Worm (Caenorhabditis elegans): ENCODE results near the gene T23B12.11.

The T23B12.11 gene

DNA sequence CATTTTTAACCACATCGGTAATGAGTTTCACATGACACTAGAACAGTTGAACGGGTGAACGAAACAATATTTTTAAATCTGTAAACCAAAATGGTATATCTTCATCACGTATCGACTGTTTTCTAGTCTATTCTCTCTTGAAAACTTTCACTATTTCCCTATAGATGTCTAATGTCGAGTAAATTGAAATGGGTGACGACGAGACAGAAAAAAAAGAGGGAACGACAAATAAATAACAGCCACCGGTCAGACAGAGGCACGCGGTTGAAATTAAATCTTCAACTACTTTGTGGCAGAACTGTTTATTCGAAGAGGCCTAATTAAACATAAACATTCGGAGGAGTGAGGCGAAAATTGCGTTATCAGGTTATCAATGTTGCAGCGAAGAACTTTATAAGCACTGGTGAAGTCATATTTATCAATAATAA is 20.8 kb upstream of the T23B12.11 start:
- peak; percentile 36 for TF ChIP-seq nhr-129 (tag; optimal IDR thresholded peaks at IDR 0.05)
- peak; percentile 36 for TF ChIP-seq F13H6.1 (tag; optimal IDR thresholded peaks at IDR 0.05)
- TF ChIP-seq ztf-4 (tag; optimal IDR thresholded peaks at IDR 0.05), result no peak
- TF ChIP-seq C34F6.9 (tag; optimal IDR thresholded peaks at IDR 0.05), result no peak
- peak; percentile 37 for TF ChIP-seq crh-2 (tag; optimal IDR thresholded peaks at IDR 0.05)
- TF ChIP-seq mbf-1 (tag; optimal IDR thresholded peaks at IDR 0.05), result no peak
- no peak for TF ChIP-seq nhr-21 (tag; optimal IDR thresholded peaks at IDR 0.05)
- peak; percentile 5 for TF ChIP-seq sma-9 (GFP tag; optimal IDR thresholded peaks at IDR 0.05)
- no peak for TF ChIP-seq sma-9 (tag; optimal IDR thresholded peaks at IDR 0.05)
- TF ChIP-seq blmp-1 (tag; optimal IDR thresholded peaks at IDR 0.05; ENCODE audit: insufficient read depth), result peak; percentile 73
- TF ChIP-seq nhr-25 (tag; optimal IDR thresholded peaks at IDR 0.05), result peak; percentile 35
- TF ChIP-seq R02D3.7 (tag; optimal IDR thresholded peaks at IDR 0.05), result no peak
- TF ChIP-seq fos-1 (tag; optimal IDR thresholded peaks at IDR 0.05), result peak; percentile 65
- TF ChIP-seq lin-39 (tag; optimal IDR thresholded peaks at IDR 0.05), result no peak
- TF ChIP-seq gmeb-1 (tag; optimal IDR thresholded peaks at IDR 0.05), result peak; percentile 32
- no peak for TF ChIP-seq unc-39 (tag; optimal IDR thresholded peaks at IDR 0.05)

DNA sequence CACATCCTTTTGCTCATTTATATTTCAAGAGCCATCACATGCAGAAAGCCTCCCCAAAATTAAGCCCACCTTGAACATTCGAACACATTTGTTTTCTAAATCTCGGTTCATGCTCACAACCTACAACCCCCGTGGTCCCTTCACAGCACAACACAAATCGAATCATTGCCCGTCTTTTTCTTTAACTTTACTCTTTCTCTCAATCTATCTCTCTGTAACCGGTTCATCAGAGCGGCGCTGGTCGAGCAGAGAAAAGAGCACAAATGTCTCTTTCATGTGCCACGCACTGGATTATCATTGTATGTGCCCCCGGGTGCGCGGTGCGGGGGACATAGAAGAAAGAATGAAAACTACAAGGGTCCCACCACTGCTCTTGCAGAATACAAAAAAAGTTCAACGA is 19.9 kb upstream of the T23B12.11 start:
- TF ChIP-seq Y55F3AM.14 (GFP tag; optimal IDR thresholded peaks at IDR 0.05), result no peak

DNA sequence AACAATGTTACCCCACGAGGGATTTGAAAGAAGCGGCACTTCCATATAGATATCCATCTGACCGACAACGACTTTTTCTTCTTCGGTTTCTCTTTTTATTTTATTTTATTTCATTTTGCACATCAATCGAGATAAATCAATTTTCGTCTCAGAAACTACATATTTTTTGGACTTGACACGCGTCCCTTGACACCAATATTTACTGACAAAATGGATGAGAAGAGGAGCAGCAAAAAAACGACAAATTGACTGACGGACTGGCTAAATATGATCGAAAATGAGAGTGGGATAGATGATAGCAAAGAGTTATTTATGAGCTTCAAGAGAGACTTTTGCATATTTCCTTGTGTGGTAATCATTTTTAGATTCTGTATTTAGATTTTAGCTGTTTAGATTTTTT is 17.8 kb upstream of the T23B12.11 start:
- no peak for TF ChIP-seq unc-55 (GFP tag; optimal IDR thresholded peaks at IDR 0.05)
- no peak for TF ChIP-seq skn-1 (tag; optimal IDR thresholded peaks at IDR 0.05)
- peak; percentile 74 for TF ChIP-seq mab-5 (tag; optimal IDR thresholded peaks at IDR 0.05)

DNA sequence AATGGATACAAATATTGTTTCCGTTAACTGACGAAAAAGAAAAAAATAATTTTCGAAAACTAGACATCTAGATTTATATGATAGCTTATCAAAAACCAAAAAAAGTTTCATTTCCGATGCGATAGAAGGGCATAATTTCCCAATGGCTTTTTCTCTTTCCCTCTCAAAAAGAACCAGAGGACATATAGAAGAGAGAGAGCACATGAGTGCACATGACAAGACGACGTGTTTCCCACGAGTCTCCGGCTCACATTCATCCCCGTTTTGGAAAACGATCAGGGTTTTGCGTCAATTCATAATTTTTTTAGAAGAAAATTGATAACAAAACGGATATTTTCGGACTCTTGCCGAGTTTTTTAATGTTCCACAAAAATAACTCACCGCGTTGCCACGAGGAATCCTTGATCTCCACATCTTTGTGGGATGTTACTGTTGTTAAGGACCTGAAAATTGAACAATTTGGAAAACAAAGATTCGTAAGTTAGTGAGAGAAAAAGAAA is 10.8 kb upstream of the T23B12.11 start, which contains the start of gene lmd-3:
lmd-3 (minus strand) TSS at position 450 of the 500 bp plus-strand sequence.
- no peak for TF ChIP-seq snpc-4 (tag; optimal IDR thresholded peaks at IDR 0.05)

DNA sequence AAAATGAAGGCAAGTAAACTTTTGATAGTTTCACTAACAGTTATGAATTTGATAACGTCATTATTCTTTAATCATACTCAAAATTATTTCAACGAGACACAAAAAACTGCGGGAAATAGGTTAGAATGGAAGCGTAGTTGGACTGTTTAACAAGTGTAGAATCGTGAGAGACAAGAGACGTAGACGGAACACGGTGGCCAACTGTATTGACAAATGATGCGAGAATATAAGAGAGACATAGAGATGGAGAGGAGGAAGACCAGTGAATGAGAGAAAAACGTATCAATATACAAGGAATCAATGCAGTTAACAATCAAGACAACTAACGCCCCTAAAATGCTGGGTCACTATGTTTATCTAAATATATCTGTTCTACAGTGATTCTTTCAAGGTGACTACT is 9.6 kb upstream of the T23B12.11 start:
- TF ChIP-seq fos-1 (tag; optimal IDR thresholded peaks at IDR 0.05) (peak; percentile 65), nhr-10 (tag; optimal IDR thresholded peaks at IDR 0.05) (no peak), ama-1 (optimal IDR thresholded peaks at IDR 0.05) (no peak), ZK546.5 (tag; optimal IDR thresholded peaks at IDR 0.05) (no peak), nhr-237 (tag; optimal IDR thresholded peaks at IDR 0.05) (no peak), nhr-21 (tag; optimal IDR thresholded peaks at IDR 0.05) (peak; percentile 14), crh-2 (tag; optimal IDR thresholded peaks at IDR 0.05) (peak; percentile 50), gmeb-1 (tag; optimal IDR thresholded peaks at IDR 0.05) (peak; percentile 48), nhr-25 (tag; optimal IDR thresholded peaks at IDR 0.05) (peak; percentile 33), sma-3 (GFP tag; optimal IDR thresholded peaks at IDR 0.05) (peak; percentile 66), mbf-1 (tag; optimal IDR thresholded peaks at IDR 0.05) (no peak), ztf-4 (tag; optimal IDR thresholded peaks at IDR 0.05) (no peak), ztf-11 (tag; optimal IDR thresholded peaks at IDR 0.05) (no peak), lsy-2 (tag; optimal IDR thresholded peaks at IDR 0.05) (peak in 1 of 2 experiments; percentile 20), C34F6.9 (tag; optimal IDR thresholded peaks at IDR 0.05) (peak; percentile 16), unc-62 (GFP tag; optimal IDR thresholded peaks at IDR 0.05) (no peak), sma-9 (GFP tag; optimal IDR thresholded peaks at IDR 0.05) (peak; percentile 56), sma-9 (tag; optimal IDR thresholded peaks at IDR 0.05) (no peak), F13H6.1 (tag; optimal IDR thresholded peaks at IDR 0.05) (peak; percentile 38), nhr-129 (tag; optimal IDR thresholded peaks at IDR 0.05) (peak; percentile 56), unc-39 (tag; optimal IDR thresholded peaks at IDR 0.05) (no peak), nhr-77 (tag; optimal IDR thresholded peaks at IDR 0.05) (no peak), snpc-4 (tag; optimal IDR thresholded peaks at IDR 0.05) (peak; percentile 1)

ce11 chrV:8447928-8448327 is 7.3 kb upstream of the T23B12.11 start, which contains the start of gene T23B12.5:
T23B12.5 (minus strand) TSS chrV:8448028.
- no peak for TF ChIP-seq blmp-1 (tag; optimal IDR thresholded peaks at IDR 0.05; ENCODE audit: insufficient read depth)
- no peak for TF ChIP-seq nhr-11 (tag; optimal IDR thresholded peaks at IDR 0.05)
- no peak for TF ChIP-seq R02D3.7 (tag; optimal IDR thresholded peaks at IDR 0.05)
- TF ChIP-seq nhr-23 (tag; optimal IDR thresholded peaks at IDR 0.05), result no peak
- TF ChIP-seq nhr-77 (tag; optimal IDR thresholded peaks at IDR 0.05), result no peak
- no peak for TF ChIP-seq crh-2 (tag; optimal IDR thresholded peaks at IDR 0.05)
- no peak for TF ChIP-seq ceh-82 (tag; optimal IDR thresholded peaks at IDR 0.05)
- no peak for TF ChIP-seq sma-3 (GFP tag; optimal IDR thresholded peaks at IDR 0.05)
- TF ChIP-seq zag-1 (tag; optimal IDR thresholded peaks at IDR 0.05), result no peak
- no peak for TF ChIP-seq dmd-4 (tag; optimal IDR thresholded peaks at IDR 0.05)
- TF ChIP-seq sma-9 (GFP tag; optimal IDR thresholded peaks at IDR 0.05), result no peak
- TF ChIP-seq sma-9 (tag; optimal IDR thresholded peaks at IDR 0.05), result no peak

Measured in whole organism, L2 larva.